Fruit fly (Drosophila melanogaster) Kc167 (cell line): Measurements from ENCODE around the gene CG3604.

ENCODE experiments used
- Sin3A ChIP-seq: fragments of >200 bp; optimal IDR thresholded peaks from 2 replicates; lab custom pipeline; 2018; ENCODE audit warnings: missing external identifiers
- h ChIP-seq: fragments of >200 bp; optimal IDR thresholded peaks from 3 replicates; lab custom pipeline; 2018; ENCODE audit warnings: missing external identifiers
- psq ChIP-seq: fragments of >200 bp; optimal IDR thresholded peaks from 2 replicates; lab custom pipeline; 2017; ENCODE audit warnings: missing external identifiers

DNA sequence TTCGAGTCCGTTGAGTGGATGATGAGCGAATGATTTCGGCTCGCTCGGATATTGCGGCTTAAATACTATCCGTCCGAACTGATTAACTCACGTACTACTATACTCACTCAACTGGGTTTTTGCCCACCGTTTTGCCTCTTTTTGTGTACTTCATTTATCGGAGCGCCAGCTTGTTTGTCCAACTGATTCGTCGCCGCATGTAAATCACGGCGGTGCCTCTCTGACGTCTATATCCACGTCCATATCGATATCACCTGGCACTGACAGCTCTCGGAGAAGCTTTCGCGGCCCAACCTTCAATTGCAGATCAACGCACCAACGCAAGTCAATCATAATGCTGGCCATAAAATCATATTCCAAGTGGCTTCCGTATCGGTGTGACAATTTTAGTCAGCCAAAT lies at the start of gene CG3604:
- TF ChIP-seq psq (lab: Kevin White, UChicago) = no peak
- TF ChIP-seq Sin3A (lab: Kevin White, UChicago) = no peak
- TF ChIP-seq h (lab: Kevin White, UChicago) = no peak
